Fruit fly (Drosophila melanogaster) whole organism, wandering third instar larva: ENCODE data around the gene PpV.

Experiments
- Dif ChIP-seq: fragments of 200-275, 200-300 bp; sonication (Bioruptor generic); optimal IDR thresholded peaks from 2 replicates; lab custom pipeline; 2018; ENCODE audit warnings: missing biosample characterization, missing genetic modification characterization; ENCODE audit not compliant: partially characterized antibody
- GATAd ChIP-seq: sonication (Bioruptor generic); optimal IDR thresholded peaks from 2 replicates; lab custom pipeline; 2016; ENCODE audit warnings: missing biosample characterization, missing genetic modification characterization
- Hnf4 ChIP-seq: fragments of 200-800 bp; sonication (Bioruptor generic); optimal IDR thresholded peaks from 2 replicates; lab custom pipeline; 2016; ENCODE audit warnings: missing biosample characterization, mild to moderate bottlenecking, missing genetic modification characterization
- dmrt93B ChIP-seq: fragments of 200-800 bp; sonication (Bioruptor generic); optimal IDR thresholded peaks from 2 replicates; lab custom pipeline; 2018; ENCODE audit warnings: missing biosample characterization, mild to moderate bottlenecking, missing genetic modification characterization
- jim ChIP-seq: fragments of 175-275, 200-325 bp; sonication (Bioruptor generic); optimal IDR thresholded peaks from 2 replicates; lab custom pipeline; 2016; ENCODE audit warnings: missing biosample characterization, mild to moderate bottlenecking, missing genetic modification characterization
- pan ChIP-seq: fragments of >200 bp; optimal IDR thresholded peaks from 2 replicates; lab custom pipeline; 2017
- sv ChIP-seq: fragments of 200-800 bp; sonication (Bioruptor generic); optimal IDR thresholded peaks from 3 replicates; lab custom pipeline; 2016; ENCODE audit warnings: missing biosample characterization, missing genetic modification characterization
- usp ChIP-seq: fragments of >200 bp; optimal IDR thresholded peaks from 2 replicates; lab custom pipeline; 2017; ENCODE audit warnings: missing biosample characterization, missing genetic modification characterization

dm6 chrX:6340593-6341068 is 32.1 kb downstream of the PpV start:
- TF ChIP-seq pan (lab: Kevin White, UChicago) (no peak), usp (GFP tag; lab: Kevin White, UChicago) (no peak), jim (no peak), dmrt93B (GFP tag; lab: Kevin White, UChicago) (peak; percentile 85), GATAd (no peak), sv (GFP tag; lab: Kevin White, UChicago) (peak; percentile 66), Hnf4 (GFP tag; lab: Kevin White, UChicago) (peak; percentile 49), Dif (GFP tag; lab: Kevin White, UChicago) (no peak)
